Worm (Caenorhabditis elegans): Measurements from ENCODE around the gene gop-3.

The gop-3 gene

ce11 chrIII:5260394-5260793 lies at the start of gene gop-3:
Gene gop-3, plus strand, starts transcription at chrIII:5260694.
- TF ChIP-seq dao-5 (tag; optimal IDR thresholded peaks at IDR 0.05): no peak

- TF ChIP-seq dao-5 (tag; optimal IDR thresholded peaks at IDR 0.05) (peak; percentile 81), W03F9.2 (tag; optimal IDR thresholded peaks at IDR 0.05) (peak; percentile 46)
Measured at ce11 chrIII:5211137-5211648, 49.3 kb upstream of the gop-3 start.

ce11 chrIII:5214162-5214561 lies 46.3 kb upstream of the gop-3 start:
- no peak for TF ChIP-seq W03F9.2 (tag; optimal IDR thresholded peaks at IDR 0.05)
- TF ChIP-seq dao-5 (tag; optimal IDR thresholded peaks at IDR 0.05): no peak
- no peak for TF ChIP-seq him-1 (tag; optimal IDR thresholded peaks at IDR 0.05)

ce11 chrIII:5215375-5215774 lies 45.1 kb upstream of the gop-3 start, which contains the start of gene ZC155.4:
Gene ZC155.4, minus strand, starts transcription at chrIII:5215475.
- TF ChIP-seq dao-5 (tag; optimal IDR thresholded peaks at IDR 0.05) (no peak), W03F9.2 (tag; optimal IDR thresholded peaks at IDR 0.05) (no peak), him-1 (tag; optimal IDR thresholded peaks at IDR 0.05) (no peak)

- no peak for TF ChIP-seq W03F9.2 (tag; optimal IDR thresholded peaks at IDR 0.05)
- no peak for TF ChIP-seq dao-5 (tag; optimal IDR thresholded peaks at IDR 0.05)
Measured at ce11 chrIII:5217511-5217910, 43.0 kb upstream of the gop-3 start, which contains the start of gene cutl-19. Gene cutl-19, minus strand, starts transcription at chrIII:5217611.

DNA sequence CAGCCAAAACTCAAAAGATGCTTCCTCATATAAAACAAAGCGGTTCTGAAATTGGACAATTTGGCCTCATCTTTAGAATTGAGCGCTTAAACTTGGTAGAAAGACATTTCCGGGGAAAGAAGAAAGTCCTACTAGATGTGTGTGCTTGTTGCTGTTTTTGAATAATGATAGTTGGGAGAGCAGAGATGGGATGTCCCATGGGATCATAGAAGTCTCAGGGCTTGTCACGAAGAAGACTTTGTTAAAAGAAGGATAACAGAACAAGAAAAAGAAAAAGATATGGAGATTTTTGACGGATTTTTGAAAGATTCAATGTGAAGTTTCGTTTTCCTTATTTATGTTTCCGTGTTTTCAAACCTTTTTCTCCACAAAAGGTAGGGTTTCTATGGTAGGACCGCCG lies 41.8 kb upstream of the gop-3 start, which contains the start of gene ZC155.2:
Gene ZC155.2, plus strand, starts transcription at position 301 of the 400 bp plus-strand sequence.
- TF ChIP-seq W03F9.2 (tag; optimal IDR thresholded peaks at IDR 0.05) (no peak), dao-5 (tag; optimal IDR thresholded peaks at IDR 0.05) (no peak), him-1 (tag; optimal IDR thresholded peaks at IDR 0.05) (no peak)

DNA sequence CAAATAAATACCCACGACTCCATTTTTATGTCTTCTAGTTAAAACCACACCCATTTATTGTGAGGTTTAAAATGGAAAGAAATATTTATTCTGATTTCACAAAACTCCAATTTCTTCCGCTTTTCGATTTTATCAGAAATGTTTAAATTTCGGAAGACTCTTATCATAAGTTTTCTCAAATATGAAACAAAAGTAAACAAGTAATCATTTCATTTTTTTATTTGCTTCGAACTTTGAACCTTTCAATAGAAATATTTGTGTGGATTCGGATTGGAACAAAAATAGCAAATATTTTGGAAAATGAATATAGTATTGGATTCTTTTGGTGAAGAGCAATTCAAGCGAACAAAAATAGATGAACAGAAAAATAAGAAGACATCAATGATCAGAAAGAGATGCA lies 38.7 kb upstream of the gop-3 start:
- TF ChIP-seq dao-5 (tag; optimal IDR thresholded peaks at IDR 0.05): no peak
- no peak for TF ChIP-seq W03F9.2 (tag; optimal IDR thresholded peaks at IDR 0.05)
- TF ChIP-seq him-1 (tag; optimal IDR thresholded peaks at IDR 0.05): no peak

- no peak for TF ChIP-seq W03F9.2 (tag; optimal IDR thresholded peaks at IDR 0.05)
- no peak for TF ChIP-seq him-1 (tag; optimal IDR thresholded peaks at IDR 0.05)
- no peak for TF ChIP-seq dao-5 (tag; optimal IDR thresholded peaks at IDR 0.05)
Measured at ce11 chrIII:5222777-5223176, 37.7 kb upstream of the gop-3 start.

- TF ChIP-seq dao-5 (tag; optimal IDR thresholded peaks at IDR 0.05): no peak
- TF ChIP-seq W03F9.2 (tag; optimal IDR thresholded peaks at IDR 0.05): no peak
- no peak for TF ChIP-seq him-1 (tag; optimal IDR thresholded peaks at IDR 0.05)
Measured at ce11 chrIII:5224908-5225307, 35.6 kb upstream of the gop-3 start.

ce11 chrIII:5225321-5225720 lies 35.2 kb upstream of the gop-3 start, which contains the start of gene nex-1:
Gene nex-1, plus strand, starts transcription at chrIII:5225621.
- TF ChIP-seq him-1 (tag; optimal IDR thresholded peaks at IDR 0.05): no peak
- TF ChIP-seq W03F9.2 (tag; optimal IDR thresholded peaks at IDR 0.05): peak; percentile 17

DNA sequence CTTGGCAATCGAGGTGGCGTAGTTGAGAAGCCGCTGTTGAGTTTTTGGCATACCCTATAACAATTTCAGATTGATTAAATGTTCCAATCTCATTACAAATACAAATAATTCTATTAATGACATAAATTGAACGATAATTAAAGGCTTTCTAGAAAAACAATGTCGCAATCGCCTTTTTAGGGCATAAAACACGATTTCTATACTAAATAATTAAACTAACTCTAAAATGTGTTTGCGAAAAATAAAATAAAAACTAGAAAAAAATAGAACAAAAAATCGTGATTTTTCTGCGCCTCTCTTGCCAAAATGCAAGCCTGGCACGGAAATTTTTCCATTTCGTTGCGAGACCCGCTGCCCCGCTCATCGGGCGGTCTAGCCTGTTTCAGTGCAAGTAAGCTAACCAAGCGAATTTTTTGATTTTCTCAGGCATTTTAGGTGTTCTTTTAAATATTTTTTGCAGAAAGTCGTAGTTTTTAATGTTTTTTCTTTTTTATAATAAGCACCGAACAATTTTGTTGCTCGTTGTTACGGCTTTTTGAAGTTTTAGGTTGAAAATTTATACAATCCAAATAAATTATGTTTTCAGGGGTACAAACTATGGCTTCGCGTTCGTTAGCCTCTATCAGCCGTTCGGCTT lies 32.5 kb upstream of the gop-3 start, which contains the start of the genes C34E10.12, C34E10.10 and atp-2:
Gene C34E10.12, minus strand, starts transcription at position 51 of the 637 bp plus-strand sequence.
Gene C34E10.10, minus strand, starts transcription at position 54 of the 637 bp plus-strand sequence.
Gene atp-2, plus strand, starts transcription at position 587 of the 637 bp plus-strand sequence.
- TF ChIP-seq dao-5 (tag; optimal IDR thresholded peaks at IDR 0.05) (no peak), him-1 (tag; optimal IDR thresholded peaks at IDR 0.05) (peak; percentile 7), W03F9.2 (tag; optimal IDR thresholded peaks at IDR 0.05) (peak; percentile 89)

ce11 chrIII:5228839-5229238 lies 31.7 kb upstream of the gop-3 start:
- TF ChIP-seq him-1 (tag; optimal IDR thresholded peaks at IDR 0.05): no peak

DNA sequence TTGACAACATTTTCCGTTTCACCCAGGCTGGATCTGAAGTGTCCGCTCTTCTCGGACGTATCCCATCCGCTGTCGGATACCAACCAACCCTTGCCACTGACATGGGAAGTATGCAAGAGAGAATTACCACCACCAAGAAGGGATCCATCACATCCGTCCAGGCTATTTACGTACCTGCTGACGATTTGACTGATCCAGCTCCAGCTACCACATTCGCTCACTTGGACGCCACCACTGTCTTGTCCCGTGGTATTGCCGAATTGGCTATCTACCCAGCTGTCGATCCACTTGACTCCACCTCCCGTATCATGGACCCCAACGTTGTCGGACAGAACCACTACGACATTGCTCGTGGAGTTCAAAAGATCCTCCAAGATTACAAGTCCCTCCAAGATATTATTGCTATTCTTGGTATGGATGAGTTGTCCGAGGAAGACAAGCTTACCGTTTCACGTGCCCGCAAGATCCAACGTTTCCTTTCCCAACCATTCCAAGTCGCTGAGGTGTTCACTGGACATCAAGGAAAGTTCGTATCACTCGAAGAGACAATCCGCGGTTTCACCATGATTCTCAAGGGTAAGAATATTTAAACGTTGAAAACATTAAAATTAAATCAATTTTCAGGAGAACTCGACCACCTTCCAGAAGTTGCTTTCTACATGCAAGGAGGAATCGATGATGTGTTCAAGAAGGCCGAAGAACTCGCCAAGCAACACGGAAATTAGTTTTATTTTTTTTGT lies 30.8 kb upstream of the gop-3 start:
- TF ChIP-seq him-1 (tag; optimal IDR thresholded peaks at IDR 0.05): no peak
- no peak for TF ChIP-seq W03F9.2 (tag; optimal IDR thresholded peaks at IDR 0.05)
- no peak for TF ChIP-seq dao-5 (tag; optimal IDR thresholded peaks at IDR 0.05)

DNA sequence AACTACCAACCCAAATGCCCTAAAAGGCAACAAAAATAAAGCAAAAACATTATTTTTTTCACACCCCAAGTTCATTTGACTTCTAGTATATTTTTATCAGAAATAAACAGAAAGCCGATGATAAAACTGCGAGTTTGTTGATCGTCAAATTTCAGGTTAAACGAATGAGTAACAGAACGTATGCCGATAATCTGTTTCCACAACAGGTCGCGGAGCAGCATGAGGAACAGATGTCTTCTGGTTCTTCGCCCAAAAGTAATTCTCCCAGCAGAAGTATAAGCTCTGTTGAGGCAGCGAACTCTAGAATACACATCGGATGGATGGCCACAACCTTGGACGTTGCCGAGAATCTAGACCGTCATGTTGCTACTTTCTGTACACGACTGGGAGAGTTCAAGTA lies 30.1 kb upstream of the gop-3 start, which contains the start of gene prmt-5:
Gene prmt-5, plus strand, starts transcription at position 141 of the 400 bp plus-strand sequence.
- no peak for TF ChIP-seq him-1 (tag; optimal IDR thresholded peaks at IDR 0.05)
- no peak for TF ChIP-seq W03F9.2 (tag; optimal IDR thresholded peaks at IDR 0.05)
- no peak for TF ChIP-seq dao-5 (tag; optimal IDR thresholded peaks at IDR 0.05)
